Worm (Caenorhabditis elegans) whole organism, L4 larva: ENCODE measurements around the gene E02A10.4.
A peak's percentile ranks its signal among the peaks of the same experiment; 100 is the strongest.

Source experiments
- F26F4.8 ChIP-seq: fragments of 200-800 bp; sonication (Bioruptor generic); conservative IDR thresholded peaks from 2 replicates; pipeline ENCODE4 v1.3.6; 2022; ENCODE audit warnings: missing genetic modification characterization, missing compliant biosample characterization
- F37D6.2 ChIP-seq: sonication (generic microtip); optimal IDR thresholded peaks from 2 replicates; lab custom pipeline; 2016; ENCODE audit warnings: mild to moderate bottlenecking, missing genetic modification characterization, missing compliant biosample characterization
- R02D3.7 ChIP-seq: fragments of 150-350 bp; sonication (generic microtip); optimal IDR thresholded peaks from 3 replicates; lab custom pipeline; 2014; ENCODE audit warnings: missing biosample characterization, missing genetic modification characterization
- aha-1 ChIP-seq: fragments of 150-350 bp; peaks from one replicate; lab custom pipeline; 2014; ENCODE audit warnings: missing biosample characterization, missing genetic modification characterization
- ama-1 ChIP-seq: fragments of 150-350 bp; optimal IDR thresholded peaks from 2 replicates; lab custom pipeline; 2014; ENCODE audit warnings: inconsistent platforms, mixed read lengths
- attf-4 ChIP-seq: sonication (generic microtip); optimal IDR thresholded peaks from 3 replicates; lab custom pipeline; 2017; ENCODE audit warnings: missing biosample characterization, missing genetic modification characterization
- egl-43 ChIP-seq: fragments of 200-800 bp; sonication (Bioruptor generic); IDR thresholded peaks from 2 replicates; pipeline ENCODE4 v1.3.6; 2022; ENCODE audit warnings: missing genetic modification reagents, missing genetic modification characterization, missing compliant biosample characterization
- fkh-10 ChIP-seq: fragments of 150-350 bp; optimal IDR thresholded peaks from 2 replicates; lab custom pipeline; 2014; ENCODE audit warnings: missing biosample characterization, missing genetic modification reagents, missing genetic modification characterization
- hlh-11 ChIP-seq: fragments of 200-800 bp; sonication (Bioruptor generic); optimal IDR thresholded peaks from 2 replicates; lab custom pipeline; 2018; ENCODE audit warnings: mild to moderate bottlenecking, missing genetic modification characterization, missing compliant biosample characterization
- hlh-30 ChIP-seq: sonication (generic microtip); optimal IDR thresholded peaks from 2 replicates; lab custom pipeline; 2017; ENCODE audit warnings: antibody characterized with exemption, mild to moderate bottlenecking, missing genetic modification characterization, missing compliant biosample characterization; ENCODE audit not compliant: insufficient read depth
- lim-7 ChIP-seq: fragments of 200-800 bp; sonication (Bioruptor generic); IDR thresholded peaks from 2 replicates; pipeline ENCODE4 v1.3.6; 2022; ENCODE audit warnings: missing genetic modification characterization, missing compliant biosample characterization
- lin-1 ChIP-seq: fragments of 200-800 bp; sonication (Bioruptor generic); IDR thresholded peaks from 2 replicates; pipeline ENCODE4 v1.3.6; 2022; ENCODE audit warnings: missing genetic modification reagents, missing genetic modification characterization, missing compliant biosample characterization
- lir-3 ChIP-seq: sonication (generic microtip); optimal IDR thresholded peaks from 2 replicates; lab custom pipeline; 2016; ENCODE audit warnings: mild to moderate bottlenecking, missing genetic modification characterization, missing compliant biosample characterization
- mdl-1 ChIP-seq, 2 experiments: fragments of 150-350 bp in 1 of 2; sonication (generic microtip) in 1 of 2; optimal IDR thresholded peaks; 2 replicates each; lab custom pipeline; 2014 to 2017; ENCODE audit warnings: missing biosample characterization in 2 of 2, missing genetic modification characterization in 2 of 2
- mes-2 ChIP-seq: sonication (generic microtip); optimal IDR thresholded peaks from 2 replicates; lab custom pipeline; 2016; ENCODE audit warnings: missing genotype, mild to moderate bottlenecking, missing genetic modification characterization, missing compliant biosample characterization; ENCODE audit not compliant: poor library complexity, severe bottlenecking
- mxl-3 ChIP-seq: fragments of 200-800 bp; sonication (Bioruptor generic); optimal IDR thresholded peaks from 2 replicates; lab custom pipeline; 2018; ENCODE audit warnings: mild to moderate bottlenecking, missing genetic modification characterization, missing compliant biosample characterization
- nhr-10 ChIP-seq: fragments of 150-350 bp; optimal IDR thresholded peaks from 2 replicates; lab custom pipeline; 2014; ENCODE audit warnings: missing biosample characterization, missing genetic modification characterization
- nhr-111 ChIP-seq: fragments of 200-800 bp; sonication (Bioruptor generic); optimal IDR thresholded peaks from 2 replicates; lab custom pipeline; 2018; ENCODE audit warnings: mild to moderate bottlenecking, missing genetic modification characterization, missing compliant biosample characterization
- nhr-28 ChIP-seq: fragments of 150-350 bp; optimal IDR thresholded peaks from 2 replicates; lab custom pipeline; 2014; ENCODE audit warnings: missing biosample characterization, missing genetic modification characterization
- nhr-48 ChIP-seq: sonication (generic microtip); optimal IDR thresholded peaks from 2 replicates; lab custom pipeline; 2016; ENCODE audit warnings: mild to moderate bottlenecking, missing genetic modification characterization, missing compliant biosample characterization
- nhr-6 ChIP-seq: fragments of 150-350 bp; optimal IDR thresholded peaks from 2 replicates; lab custom pipeline; 2014; ENCODE audit warnings: missing biosample characterization, missing genetic modification characterization
- php-3 ChIP-seq: fragments of 200-800 bp; sonication (Bioruptor generic); IDR thresholded peaks from 2 replicates; pipeline ENCODE4 v1.3.6; 2022; ENCODE audit warnings: missing genetic modification reagents, missing genetic modification characterization, missing compliant biosample characterization
- sdz-12 ChIP-seq: fragments of 200-800 bp; sonication (Bioruptor generic); optimal IDR thresholded peaks from 2 replicates; lab custom pipeline; 2018; ENCODE audit warnings: mild to moderate bottlenecking, missing genetic modification characterization, missing compliant biosample characterization
- spr-3 ChIP-seq: fragments of 200-800 bp; sonication (Bioruptor generic); optimal IDR thresholded peaks from 2 replicates; lab custom pipeline; 2018; ENCODE audit warnings: mild to moderate bottlenecking, missing genetic modification characterization, missing compliant biosample characterization
- tra-1 ChIP-seq: fragments of 200-800 bp; sonication (Bioruptor generic); IDR thresholded peaks from 2 replicates; pipeline ENCODE4 v1.3.6; 2022; ENCODE audit warnings: missing genetic modification reagents, missing genetic modification characterization, missing compliant biosample characterization
- unc-130 ChIP-seq: sonication (generic microtip); optimal IDR thresholded peaks from 2 replicates; lab custom pipeline; 2016; ENCODE audit warnings: missing genetic modification reagents, missing genetic modification characterization, missing compliant biosample characterization
- unc-39 ChIP-seq: sonication (generic microtip); optimal IDR thresholded peaks from 2 replicates; lab custom pipeline; 2017; ENCODE audit warnings: missing biosample characterization, missing genetic modification characterization
- unc-62 ChIP-seq, 3 experiments: fragments of 150-350 bp in 1 of 3; sonication (generic microtip); optimal IDR thresholded peaks in 2 of 3; peaks in 1 of 3; 1 replicate in 1 of 3; 2 replicates in 2 of 3; lab custom pipeline; 2014 to 2017; ENCODE audit warnings: missing biosample characterization in 3 of 3, missing genetic modification characterization in 3 of 3, missing genetic modification reagents in 3 of 3, missing genotype in 1 of 3
- zag-1 ChIP-seq: fragments of 150-350 bp; optimal IDR thresholded peaks from 2 replicates; lab custom pipeline; 2014; ENCODE audit warnings: missing biosample characterization, missing genetic modification characterization

E02A10.4 gene

DNA sequence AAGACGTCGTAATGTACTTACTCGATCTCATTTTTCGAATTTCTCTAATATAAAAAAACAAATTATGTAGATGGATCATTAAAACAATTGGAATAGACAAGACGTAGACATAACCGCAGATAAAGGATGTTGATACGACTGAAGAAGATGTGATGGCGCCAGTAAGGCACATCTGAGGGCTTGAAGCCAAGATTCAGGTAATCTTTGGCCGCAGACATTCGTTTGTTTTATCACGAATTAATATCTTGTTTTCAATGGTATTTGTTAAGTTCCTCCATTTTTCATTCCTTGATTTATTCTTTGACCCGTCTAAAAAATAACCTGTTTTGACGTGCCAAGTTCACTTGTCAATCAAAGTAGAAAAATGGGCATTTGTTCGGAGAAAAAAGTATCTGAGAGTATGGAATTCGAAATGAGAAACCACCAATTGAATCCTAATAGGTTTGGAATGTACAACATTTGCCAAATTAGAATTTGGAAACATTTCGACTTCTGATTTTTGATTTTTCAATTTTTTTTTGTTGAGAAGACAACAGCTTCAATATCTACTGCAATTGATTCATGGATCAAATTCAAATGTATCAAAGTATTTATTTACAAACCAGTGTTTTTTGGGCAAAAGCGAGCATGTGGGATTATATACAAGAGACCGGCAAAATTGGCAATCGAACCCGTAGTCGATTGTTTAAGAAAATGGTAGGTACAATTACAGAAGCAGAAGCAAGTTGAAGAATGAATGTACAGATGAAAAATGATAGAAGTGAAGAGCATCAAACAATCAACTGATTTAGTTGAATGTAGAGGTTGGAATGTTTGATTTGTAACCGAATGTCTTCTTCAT lies 15.9 kb downstream of the E02A10.4 start (continued):
- TF ChIP-seq R02D3.7 (tag; lab: Kevin White, UChicago): no peak
- no peak for TF ChIP-seq lin-1 (GFP tag; lab: Robert Waterston, UW)
- no peak for TF ChIP-seq sdz-12 (GFP tag; lab: Kevin White, UChicago)
- no peak for TF ChIP-seq lir-3
- no peak for TF ChIP-seq fkh-10
- peak; percentile 12 for TF ChIP-seq nhr-48 (tag; lab: Kevin White, UChicago)
- peak; percentile 95 for TF ChIP-seq aha-1 (tag; lab: Kevin White, UChicago)
- TF ChIP-seq nhr-6: peak; percentile 81
- no peak for TF ChIP-seq mdl-1 (tag; optimal IDR thresholded peaks at IDR 0.05; lab: Kevin White, UChicago)
- peak; percentile 46 for TF ChIP-seq ama-1 (lab: Kevin White, UChicago)
- TF ChIP-seq nhr-28 (tag; lab: Kevin White, UChicago): peak; percentile 57
- TF ChIP-seq mes-2 (tag; lab: Kevin White, UChicago): peak; percentile 26

DNA sequence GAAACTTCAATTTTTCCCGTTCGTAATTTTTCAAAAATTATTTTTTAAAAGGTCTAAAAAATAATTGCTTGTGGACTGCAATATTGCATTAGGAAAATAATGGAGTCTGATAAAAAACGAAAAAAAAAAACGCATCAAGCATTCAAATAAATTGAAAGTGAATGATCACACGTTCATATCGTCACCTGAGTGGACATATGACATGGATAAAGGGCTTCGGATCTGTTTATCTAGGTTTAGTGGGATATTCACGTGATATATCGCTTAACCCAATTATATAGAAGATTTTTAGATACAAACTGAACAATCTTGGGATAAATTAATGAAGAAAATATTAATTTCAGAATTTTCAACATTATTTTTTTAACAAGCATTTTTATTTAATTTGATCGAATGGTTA lies 17.0 kb downstream of the E02A10.4 start:
- TF ChIP-seq zag-1 (no peak), hlh-30 (tag; lab: Kevin White, UChicago) (peak; percentile 67), unc-39 (tag; lab: Kevin White, UChicago) (no peak), aha-1 (tag; lab: Kevin White, UChicago) (peak; percentile 45)

DNA sequence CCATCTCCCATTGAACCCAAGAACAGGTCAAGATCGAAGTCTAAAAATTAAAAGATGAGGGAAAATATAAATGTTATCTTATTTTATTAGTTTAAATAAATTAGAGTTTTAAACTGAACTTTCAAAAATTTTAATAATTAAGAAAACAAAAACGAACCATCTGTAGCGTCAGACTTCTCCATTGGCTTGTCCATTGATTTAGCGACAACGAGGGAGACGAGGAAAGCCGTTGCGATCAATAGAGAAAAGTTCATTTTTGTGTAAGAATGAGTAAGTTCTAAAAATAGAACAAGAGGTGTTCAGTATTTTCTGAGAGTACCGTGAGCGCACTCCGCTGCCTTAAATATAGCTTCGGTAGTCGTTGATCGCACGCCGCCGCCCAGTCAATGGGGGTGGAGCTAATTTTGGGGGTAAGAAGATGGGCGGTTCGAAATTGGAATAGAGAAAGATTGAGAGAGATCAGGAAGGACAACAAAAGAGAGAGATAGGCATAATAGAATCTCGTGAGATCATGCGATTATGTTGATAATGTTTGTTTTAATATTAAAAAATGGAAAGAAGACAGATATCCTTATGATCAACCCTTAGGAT lies 17.6 kb downstream of the E02A10.4 start, which contains the start of gene F45D3.3:
Gene F45D3.3, minus strand, starts transcription at position 350 of the 591 bp plus-strand sequence.
- TF ChIP-seq lin-1 (GFP tag; lab: Robert Waterston, UW): no peak
- TF ChIP-seq mdl-1 (tag; optimal IDR thresholded peaks at IDR 0.05; lab: Kevin White, UChicago): peak; percentile 18 to 58
- TF ChIP-seq hlh-11 (tag; lab: Kevin White, UChicago): peak; percentile 48
- no peak for TF ChIP-seq tra-1 (GFP tag; lab: Robert Waterston, UW)
- peak; percentile 28 for TF ChIP-seq mxl-3 (GFP tag; lab: Kevin White, UChicago)
- no peak for TF ChIP-seq nhr-111 (GFP tag; lab: Kevin White, UChicago)
- peak; percentile 93 for TF ChIP-seq ama-1 (lab: Kevin White, UChicago)
- TF ChIP-seq sdz-12 (GFP tag; lab: Kevin White, UChicago): no peak
- no peak for TF ChIP-seq nhr-10 (tag; lab: Kevin White, UChicago)
- no peak for TF ChIP-seq spr-3 (GFP tag; lab: Kevin White, UChicago)
- TF ChIP-seq attf-4: no peak
- 0 out of 2 replicates have a peak, but pooled peaks have one; percentile 31 for TF ChIP-seq php-3 (GFP tag; lab: Robert Waterston, UW)
- peak; percentile 30 for TF ChIP-seq nhr-28 (tag; lab: Kevin White, UChicago)
- peak; percentile 13 for TF ChIP-seq hlh-30 (tag; lab: Kevin White, UChicago)
- TF ChIP-seq F37D6.2 (tag; lab: Kevin White, UChicago): no peak
- TF ChIP-seq, all 104 proteins: peak for 7

DNA sequence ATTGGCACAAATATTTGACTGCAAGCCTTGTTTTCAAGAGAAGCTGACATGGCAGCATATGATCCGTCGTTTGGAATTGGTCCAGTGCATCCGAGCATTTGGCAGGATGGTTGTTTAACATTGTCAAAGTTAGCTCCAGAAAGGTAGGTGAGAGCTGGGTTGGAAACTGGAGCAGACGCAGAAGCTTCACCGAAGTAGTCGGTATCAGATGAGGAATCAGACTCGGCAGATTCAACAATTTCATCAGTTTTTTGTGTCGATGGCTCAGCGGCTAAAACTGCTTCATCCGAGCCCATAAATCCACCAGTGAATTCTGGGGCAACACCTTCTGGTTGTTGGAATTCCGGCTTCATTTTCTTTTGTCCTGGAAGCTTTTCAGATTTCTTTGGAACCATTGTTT lies 18.1 kb downstream of the E02A10.4 start:
- TF ChIP-seq attf-4 (no peak), nhr-6 (peak; percentile 29), ama-1 (lab: Kevin White, UChicago) (peak; percentile 71), egl-43 (GFP tag; lab: Robert Waterston, UW) (0 out of 2 replicates have a peak, but pooled peaks have one; percentile 26), unc-130 (GFP tag; lab: Kevin White, UChicago) (no peak), unc-62 (GFP tag; optimal IDR thresholded peaks at IDR 0.05 in 1 of 2; lab: Kevin White, UChicago) (peak in 1 of 2 experiments; percentile 39), unc-62 (tag; optimal IDR thresholded peaks at IDR 0.05; lab: Kevin White, UChicago) (no peak), F26F4.8 (no peak), spr-3 (GFP tag; lab: Kevin White, UChicago) (peak; percentile 18), aha-1 (tag; lab: Kevin White, UChicago) (peak; percentile 68), lim-7 (GFP tag; lab: Robert Waterston, UW) (0 out of 2 replicates have a peak, but pooled peaks have one; percentile 20)
- TF ChIP-seq, all 104 proteins: peak for 7
